Worm (Caenorhabditis elegans): ENCODE measurements around the gene C06E1.9.

The C06E1.9 gene

DNA sequence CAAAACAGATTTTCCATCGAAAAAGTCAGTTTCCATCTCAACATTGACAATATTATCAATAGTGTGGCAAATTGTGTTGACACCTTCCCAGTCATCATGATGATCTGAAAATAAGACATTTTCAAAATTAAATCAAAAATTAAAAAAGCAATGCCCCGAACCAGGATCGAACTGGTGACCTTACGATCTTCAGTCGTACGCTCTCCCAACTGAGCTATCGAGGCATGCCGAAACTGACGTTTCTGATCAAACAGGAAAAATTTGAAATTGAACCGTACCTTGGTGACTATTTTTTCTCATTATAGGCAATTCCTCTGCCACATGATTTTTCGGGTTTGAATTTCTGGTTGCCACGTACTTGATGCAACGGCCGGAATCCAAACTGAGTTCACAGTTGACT is 43.9 kb upstream of the C06E1.9 start (continued):
- TF ChIP-seq rec-8 (tag; optimal IDR thresholded peaks at IDR 0.05), result peak in 1 of 2 experiments; percentile 25

ce11 chrIII:8652922-8653321 is 43.3 kb upstream of the C06E1.9 start:
- peak; percentile 7 for TF ChIP-seq snpc-1.3 (tag; optimal IDR thresholded peaks at IDR 0.05; ENCODE audit: insufficient read depth)
- peak; percentile 20 for TF ChIP-seq ztf-18 (tag; optimal IDR thresholded peaks at IDR 0.05)
- TF ChIP-seq cebp-2 (GFP tag; IDR thresholded peaks at IDR 0.05), result no peak
- TF ChIP-seq cebp-1 (GFP tag; IDR thresholded peaks at IDR 0.05), result no peak
- peak; percentile 29 for TF ChIP-seq cebp-1 (tag; optimal IDR thresholded peaks at IDR 0.05)
- peak; percentile 25 for TF ChIP-seq F22D6.2 (tag; optimal IDR thresholded peaks at IDR 0.05)
- TF ChIP-seq nhr-90 (tag; optimal IDR thresholded peaks at IDR 0.05), result peak; percentile 43
- TF ChIP-seq dpl-1 (GFP tag; optimal IDR thresholded peaks at IDR 0.05), result no peak
- TF ChIP-seq lin-54 (GFP tag; optimal IDR thresholded peaks at IDR 0.05), result peak; percentile 49
- TF ChIP-seq die-1 (tag; optimal IDR thresholded peaks at IDR 0.05), result peak; percentile 65
- TF ChIP-seq pbrm-1 (GFP tag; IDR thresholded peaks at IDR 0.05), result peak; percentile 54; the same call in 1 of the 2 replicates
- no peak for TF ChIP-seq him-1 (tag; optimal IDR thresholded peaks at IDR 0.05)
- peak; percentile 75 for TF ChIP-seq egl-44 (GFP tag; IDR thresholded peaks at IDR 0.05)
- 0 out of 2 replicates have a peak, but pooled peaks have one; percentile 45 for TF ChIP-seq let-526 (GFP tag; IDR thresholded peaks at IDR 0.05)
- peak; percentile 37 for TF ChIP-seq ztf-26 (tag; optimal IDR thresholded peaks at IDR 0.05)
- 0 out of 2 replicates have a peak, but pooled peaks have one; percentile 11 for TF ChIP-seq D2030.7 (GFP tag; IDR thresholded peaks at IDR 0.05)
- TF ChIP-seq let-607 (tag; optimal IDR thresholded peaks at IDR 0.05), result peak in 1 of 2 experiments; percentile 18
- TF ChIP-seq F52B5.7 (tag; optimal IDR thresholded peaks at IDR 0.05), result peak; percentile 39
- TF ChIP-seq lin-35 (GFP tag; optimal IDR thresholded peaks at IDR 0.05), result peak in 1 of 3 experiments; percentile 60
- TF ChIP-seq tbp1 (GFP tag; optimal IDR thresholded peaks at IDR 0.05), result peak; percentile 89
- no peak for TF ChIP-seq K12H6.12 (tag; optimal IDR thresholded peaks at IDR 0.05)
- no peak for TF ChIP-seq efl-1 (GFP tag; optimal IDR thresholded peaks at IDR 0.05)
- TF ChIP-seq mel-28 (tag; optimal IDR thresholded peaks at IDR 0.05; ENCODE audit: borderline replicate concordance), result peak; percentile 13
- 0 out of 2 replicates have a peak, but pooled peaks have one; percentile 52 for TF ChIP-seq nhr-120 (GFP tag; IDR thresholded peaks at IDR 0.05)
- TF ChIP-seq Y56A3A.18 (GFP tag; IDR thresholded peaks at IDR 0.05), result 0 out of 2 replicates have a peak, but pooled peaks have one; percentile 58
- TF ChIP-seq B0261.1 (tag; optimal IDR thresholded peaks at IDR 0.05), result peak; percentile 75
- 0 out of 2 replicates have a peak, but pooled peaks have one; percentile 20 for TF ChIP-seq Y53G8AR.9 (GFP tag; conservative IDR thresholded peaks at IDR 0.05)
- no peak for TF ChIP-seq rec-8 (tag; optimal IDR thresholded peaks at IDR 0.05)
- TF ChIP-seq madf-6 (GFP tag; IDR thresholded peaks at IDR 0.05), result peak; percentile 40; the same call in 1 of the 2 replicates
- TF ChIP-seq rcor-1 (GFP tag; IDR thresholded peaks at IDR 0.05), result 0 out of 2 replicates have a peak, but pooled peaks have one; percentile 29
- peak; percentile 4 for TF ChIP-seq ZK185.1 (tag; optimal IDR thresholded peaks at IDR 0.05; ENCODE audit: poor library complexity, severe bottlenecking)
- TF ChIP-seq pha-4 (tag; optimal IDR thresholded peaks at IDR 0.05), result no peak
- TF ChIP-seq mcd-1 (GFP tag; IDR thresholded peaks at IDR 0.05), result peak; percentile 56
- peak; percentile 42 for TF ChIP-seq ceh-27 (GFP tag; optimal IDR thresholded peaks at IDR 0.05)
- TF ChIP-seq dox-1 (GFP tag; IDR thresholded peaks at IDR 0.05), result peak; percentile 52; the same call in 1 of the 2 replicates
- TF ChIP-seq ama-1 (optimal IDR thresholded peaks at IDR 0.05), result peak; percentile 19
- TF ChIP-seq ama-1 (GFP tag; optimal IDR thresholded peaks at IDR 0.05), result no peak
- peak; percentile 15 for TF ChIP-seq snpc-3.4 (tag; optimal IDR thresholded peaks at IDR 0.05)
- no peak for TF ChIP-seq hlh-26 (GFP tag; conservative IDR thresholded peaks at IDR 0.05)
- TF ChIP-seq nfyb-1 (GFP tag; IDR thresholded peaks at IDR 0.05), result peak; percentile 48; the same call in 1 of the 2 replicates
- peak; percentile 52; the same call in 1 of the 2 replicates for TF ChIP-seq K11D2.4 (GFP tag; IDR thresholded peaks at IDR 0.05)
- no peak for TF ChIP-seq ets-4 (GFP tag; optimal IDR thresholded peaks at IDR 0.05)
- peak; percentile 64 for TF ChIP-seq hmg-1.2 (GFP tag; IDR thresholded peaks at IDR 0.05)
- TF ChIP-seq rpc-1 (optimal IDR thresholded peaks at IDR 0.05), result peak; percentile 69
- peak; percentile 75 for TF ChIP-seq rpc-1 (tag; optimal IDR thresholded peaks at IDR 0.05)
- peak; percentile 78; the same call in 1 of the 2 replicates for TF ChIP-seq ztf-6 (GFP tag; IDR thresholded peaks at IDR 0.05)
